Worm (Caenorhabditis elegans): Measurements from ENCODE around the gene R07C12.1.
"Not testable (repeated sequence)": the region's sequence is repeated elsewhere in the genome, so short reads cannot be mapped to it uniquely, and the experiment has no call there.

The R07C12.1 gene

DNA sequence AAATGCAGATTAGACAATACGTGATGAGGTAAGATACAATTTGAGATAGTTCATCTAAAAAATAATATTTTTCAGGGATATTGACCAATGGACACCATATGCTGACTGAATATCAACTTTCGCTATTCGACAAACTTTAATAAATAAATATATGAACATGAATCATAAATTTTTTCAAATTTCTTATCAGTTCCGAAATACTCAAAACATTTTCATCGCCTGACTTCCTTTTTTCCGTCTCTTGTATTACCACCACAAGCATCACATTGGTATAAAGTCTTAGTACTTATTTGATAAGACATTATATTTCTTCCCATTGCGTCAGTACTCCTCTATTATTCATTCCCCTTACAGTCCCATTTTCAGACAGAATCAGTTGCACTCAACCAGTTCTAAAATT lies at the start of gene R07C12.1, which contains the start of gene K08D10.10:
Gene R07C12.1, plus strand, starts transcription at position 314 of the 400 bp plus-strand sequence.
Gene K08D10.10, plus strand, starts transcription at position 93 of the 400 bp plus-strand sequence.
- TF ChIP-seq unc-62 (GFP tag; optimal IDR thresholded peaks at IDR 0.05): no peak

DNA sequence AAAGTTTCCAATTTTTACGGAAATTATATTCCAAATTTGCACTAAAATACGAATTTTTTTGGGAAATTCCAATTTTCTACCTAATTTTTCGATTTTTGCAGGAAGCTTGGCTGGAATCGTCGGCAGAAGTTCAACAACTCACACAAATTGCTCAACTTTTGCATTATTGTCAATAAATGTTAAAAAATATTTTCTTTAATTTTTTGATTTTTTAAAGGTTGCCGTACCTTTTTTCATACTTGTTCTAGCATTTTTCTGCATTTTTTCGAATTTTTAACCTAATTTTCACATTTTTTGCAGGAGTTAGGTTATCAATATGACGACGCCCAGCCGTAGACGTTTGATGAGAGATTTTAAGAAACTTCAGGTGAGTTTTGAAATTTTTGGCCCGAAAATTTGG lies 49.5 kb upstream of the R07C12.1 start, which contains the start of gene ubc-1:
Gene ubc-1, plus strand, starts transcription at position 301 of the 400 bp plus-strand sequence.
- TF ChIP-seq unc-62 (GFP tag; optimal IDR thresholded peaks at IDR 0.05): no peak

- no peak for TF ChIP-seq unc-62 (GFP tag; optimal IDR thresholded peaks at IDR 0.05)
These were observed 43.5 kb upstream of the R07C12.1 start, which contains the start of gene C35B1.7 for ce11 chrIV:4108767-4109166. Gene C35B1.7 (plus strand): TSS chrIV:4109067.

- TF ChIP-seq unc-62 (GFP tag; optimal IDR thresholded peaks at IDR 0.05): no peak
These were observed 39.9 kb upstream of the R07C12.1 start, which contains the start of gene F49F1.14 for ce11 chrIV:4112387-4112786. Gene F49F1.14 (minus strand): TSS chrIV:4112487.

- no peak for TF ChIP-seq unc-62 (GFP tag; optimal IDR thresholded peaks at IDR 0.05)
These were observed 37.7 kb upstream of the R07C12.1 start, which contains the start of gene F49F1.15 for ce11 chrIV:4114526-4114925. Gene F49F1.15 (minus strand): TSS chrIV:4114626.

ce11 chrIV:4115634-4116033 lies 36.6 kb upstream of the R07C12.1 start, which contains the start of the genes F49F1.4 and F49F1.2:
Gene F49F1.4 (minus strand): TSS chrIV:4115734.
Gene F49F1.2 (plus strand): TSS chrIV:4115943.
- TF ChIP-seq unc-62 (GFP tag; optimal IDR thresholded peaks at IDR 0.05): no peak

DNA sequence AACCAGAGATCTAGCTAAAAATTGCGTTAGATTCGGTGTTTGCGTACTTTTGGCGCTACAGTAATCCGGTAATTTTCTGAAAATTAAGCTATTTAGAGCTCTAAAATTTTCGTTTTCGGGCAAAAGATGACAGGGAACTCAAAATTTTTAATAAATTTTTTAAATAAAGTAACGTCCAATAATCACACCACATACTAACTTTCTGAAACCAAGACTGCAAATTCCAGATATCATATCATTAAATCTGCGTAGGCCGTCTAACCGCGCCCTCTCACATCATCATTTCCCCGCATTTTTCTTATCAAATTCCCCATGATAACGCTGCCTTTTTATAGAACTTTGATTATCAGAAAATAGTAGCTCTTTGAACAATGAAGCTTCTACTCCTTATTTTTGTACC lies 34.8 kb upstream of the R07C12.1 start, which contains the start of gene drd-50:
Gene drd-50, plus strand, starts transcription at position 301 of the 400 bp plus-strand sequence.
- no peak for TF ChIP-seq unc-62 (GFP tag; optimal IDR thresholded peaks at IDR 0.05)

DNA sequence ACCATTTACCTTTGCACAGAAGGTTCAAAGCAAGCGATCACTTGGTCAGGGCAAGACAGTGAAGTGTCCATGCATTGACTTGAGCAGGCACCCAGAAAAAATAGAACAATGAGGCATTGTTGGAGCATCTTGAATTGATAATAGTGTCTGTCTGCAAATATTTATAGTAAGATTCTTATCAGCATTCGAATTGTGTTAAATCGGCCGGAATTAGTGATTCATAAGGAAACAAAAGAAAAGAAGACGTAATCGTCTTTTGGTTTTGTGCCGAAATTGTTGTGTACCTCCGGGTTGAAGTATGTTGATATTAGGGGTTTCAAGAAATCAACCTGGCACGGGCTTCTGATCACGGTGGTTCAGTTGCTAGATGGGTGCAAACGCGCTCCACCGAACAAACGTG lies 32.0 kb upstream of the R07C12.1 start, which contains the start of gene F49F1.5:
Gene F49F1.5, minus strand, starts transcription at position 153 of the 400 bp plus-strand sequence.
- no peak for TF ChIP-seq unc-62 (GFP tag; optimal IDR thresholded peaks at IDR 0.05)

DNA sequence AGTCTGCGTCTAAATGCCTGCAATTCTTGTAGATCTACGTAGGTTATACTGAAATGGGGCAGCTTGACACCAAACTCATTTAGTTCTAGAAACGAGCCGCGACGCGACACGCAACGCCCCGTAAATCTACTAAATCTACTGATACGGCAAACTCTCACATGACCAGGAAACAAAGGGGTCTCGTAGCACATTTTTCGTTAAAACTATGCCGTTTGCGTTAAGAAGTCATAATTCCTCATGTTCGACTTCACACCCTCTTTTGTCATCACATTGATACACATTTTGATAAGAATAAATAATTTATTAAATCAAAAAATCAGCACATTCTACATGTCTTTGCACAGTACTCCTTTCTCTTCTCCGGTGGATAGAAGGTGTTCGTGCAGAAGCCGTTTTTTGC lies 31.2 kb upstream of the R07C12.1 start:
- TF ChIP-seq unc-62 (GFP tag; optimal IDR thresholded peaks at IDR 0.05): no peak

- TF ChIP-seq unc-62 (GFP tag; optimal IDR thresholded peaks at IDR 0.05): no peak
These were observed 29.2 kb upstream of the R07C12.1 start, which contains the start of gene mul-1 for ce11 chrIV:4123083-4123482. Gene mul-1 (minus strand): TSS chrIV:4123166.

- TF ChIP-seq unc-62 (GFP tag; optimal IDR thresholded peaks at IDR 0.05): not testable (repeated sequence)
These were observed 26.6 kb upstream of the R07C12.1 start, which contains the start of gene F49F1.7 for ce11 chrIV:4125657-4126056. Gene F49F1.7 (minus strand): TSS chrIV:4125757.

ce11 chrIV:4135744-4136143 lies 16.5 kb upstream of the R07C12.1 start, which contains the start of gene F49F1.17:
Gene F49F1.17 (minus strand): TSS chrIV:4135844.
- TF ChIP-seq unc-62 (GFP tag; optimal IDR thresholded peaks at IDR 0.05): no peak

DNA sequence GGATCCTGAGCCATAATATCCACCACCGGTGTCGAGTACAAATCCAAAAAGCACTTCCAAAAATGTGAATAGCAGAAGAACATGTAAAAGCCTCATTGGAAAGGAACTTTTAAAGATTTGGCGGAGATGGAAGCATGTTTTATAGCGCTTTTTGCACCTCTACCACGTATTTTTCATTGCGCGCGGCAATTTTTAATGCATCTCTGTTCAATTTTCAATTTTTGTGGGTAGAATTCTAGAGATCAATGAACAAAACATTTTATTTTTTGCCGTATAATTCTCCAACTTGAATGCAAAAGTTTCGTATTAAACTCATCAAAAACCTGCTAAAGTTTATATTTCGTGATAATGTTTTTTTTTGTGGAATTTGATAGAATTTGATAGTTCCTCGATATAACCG lies 14.8 kb upstream of the R07C12.1 start, which contains the start of gene F49F1.9:
Gene F49F1.9, minus strand, starts transcription at position 101 of the 400 bp plus-strand sequence.
- TF ChIP-seq unc-62 (GFP tag; optimal IDR thresholded peaks at IDR 0.05): no peak

ce11 chrIV:4139022-4139421 lies 13.2 kb upstream of the R07C12.1 start, which contains the start of gene F49F1.10:
Gene F49F1.10 (minus strand): TSS chrIV:4139122.
- TF ChIP-seq unc-62 (GFP tag; optimal IDR thresholded peaks at IDR 0.05): no peak

ce11 chrIV:4140265-4140664 lies 12.0 kb upstream of the R07C12.1 start, which contains the start of gene F49F1.18:
Gene F49F1.18 (minus strand): TSS chrIV:4140365.
- no peak for TF ChIP-seq unc-62 (GFP tag; optimal IDR thresholded peaks at IDR 0.05)

ce11 chrIV:4141311-4141710 lies 10.9 kb upstream of the R07C12.1 start, which contains the start of gene F49F1.11:
Gene F49F1.11 (minus strand): TSS chrIV:4141411.
- no peak for TF ChIP-seq unc-62 (GFP tag; optimal IDR thresholded peaks at IDR 0.05)

ce11 chrIV:4142986-4143385 lies 9.3 kb upstream of the R07C12.1 start, which contains the start of gene F49F1.12:
Gene F49F1.12 (minus strand): TSS chrIV:4143086.
- not testable (repeated sequence) for TF ChIP-seq unc-62 (GFP tag; optimal IDR thresholded peaks at IDR 0.05)

Measured in whole organism, dauer.